Worm (Caenorhabditis elegans): ENCODE measurements around the gene sir-2.3.

sir-2.3 gene

ce11 chrX:13358573-13358972 lies 27.1 kb downstream of the sir-2.3 start (continued):
- TF ChIP-seq jun-1 (tag; optimal IDR thresholded peaks at IDR 0.05) (no peak), snpc-1.2 (GFP tag; IDR thresholded peaks at IDR 0.05) (no peak), ama-1 (optimal IDR thresholded peaks at IDR 0.05) (no peak), set-16 (GFP tag; IDR thresholded peaks at IDR 0.05) (peak; percentile 21; the same call in 1 of the 2 replicates), F44E2.7 (GFP tag; IDR thresholded peaks at IDR 0.05) (no peak), mes-2 (tag; optimal IDR thresholded peaks at IDR 0.05; ENCODE audit: poor library complexity, severe bottlenecking) (peak; percentile 23), T26A8.4 (GFP tag; IDR thresholded peaks at IDR 0.05) (peak; percentile 68), ceh-62 (tag; optimal IDR thresholded peaks at IDR 0.05) (no peak), F37D6.2 (tag; optimal IDR thresholded peaks at IDR 0.05) (no peak), ZK337.2 (GFP tag; IDR thresholded peaks at IDR 0.05) (no peak), nhr-25 (tag; optimal IDR thresholded peaks at IDR 0.05; ENCODE audit: borderline replicate concordance, insufficient read depth) (peak; percentile 80), aly-2 (tag; optimal IDR thresholded peaks at IDR 0.05) (no peak), ztf-11 (tag; optimal IDR thresholded peaks at IDR 0.05) (no peak), lin-1 (GFP tag; IDR thresholded peaks at IDR 0.05) (peak; percentile 76), skn-1 (tag; optimal IDR thresholded peaks at IDR 0.05) (no peak), daf-12 (tag; optimal IDR thresholded peaks at IDR 0.05) (no peak), nhr-77 (tag; optimal IDR thresholded peaks at IDR 0.05) (peak; percentile 76), egl-43 (GFP tag; IDR thresholded peaks at IDR 0.05) (0 out of 2 replicates have a peak, but pooled peaks have one; percentile 36), spr-3 (GFP tag; optimal IDR thresholded peaks at IDR 0.05) (no peak), mdt-29 (GFP tag; IDR thresholded peaks at IDR 0.05) (no peak), hlh-30 (tag; optimal IDR thresholded peaks at IDR 0.05; ENCODE audit: insufficient read depth) (peak; percentile 98), nhr-28 (tag; optimal IDR thresholded peaks at IDR 0.05) (peak; percentile 91), lir-3 (tag; optimal IDR thresholded peaks at IDR 0.05) (no peak), hif-1 (tag; optimal IDR thresholded peaks at IDR 0.05) (peak; percentile 53 to 96), madf-5 (GFP tag; IDR thresholded peaks at IDR 0.05) (no peak), nhr-11 (tag; optimal IDR thresholded peaks at IDR 0.05) (peak; percentile 95), ZK546.5 (tag; optimal IDR thresholded peaks at IDR 0.05) (no peak), ceh-20 (GFP tag; IDR thresholded peaks at IDR 0.05) (0 out of 2 replicates have a peak, but pooled peaks have one; percentile 16), daf-19 (GFP tag; conservative IDR thresholded peaks at IDR 0.05) (no peak), F26F4.8 (GFP tag; conservative IDR thresholded peaks at IDR 0.05) (no peak), mdl-1 (tag; optimal IDR thresholded peaks at IDR 0.05) (peak; percentile 77 to 94), Y105C5A.15 (GFP tag; IDR thresholded peaks at IDR 0.05) (no peak), cey-2 (tag; optimal IDR thresholded peaks at IDR 0.05; ENCODE audit: borderline replicate concordance, insufficient read depth) (peak; percentile 14), egl-27 (tag; optimal IDR thresholded peaks at IDR 0.05) (peak; percentile 77), nhr-6 (tag; optimal IDR thresholded peaks at IDR 0.05) (peak; percentile 78), ceh-82 (tag; optimal IDR thresholded peaks at IDR 0.05) (no peak), snpc-4 (tag; optimal IDR thresholded peaks at IDR 0.05) (no peak), Y5F2A.4 (GFP tag; optimal IDR thresholded peaks at IDR 0.05) (no peak), lin-15B (tag; optimal IDR thresholded peaks at IDR 0.05) (no peak), attf-4 (tag; optimal IDR thresholded peaks at IDR 0.05) (no peak), ctbp-1 (GFP tag; IDR thresholded peaks at IDR 0.05) (no peak), lin-29 (GFP tag; IDR thresholded peaks at IDR 0.05) (no peak), nhr-41 (GFP tag; IDR thresholded peaks at IDR 0.05) (no peak), T20F7.1 (GFP tag; optimal IDR thresholded peaks at IDR 0.05) (no peak), gei-8 (GFP tag; optimal IDR thresholded peaks at IDR 0.05) (peak; percentile 89), ztf-7 (tag; optimal IDR thresholded peaks at IDR 0.05) (peak; percentile 49), vab-7 (GFP tag; IDR thresholded peaks at IDR 0.05) (no peak), nhr-111 (GFP tag; optimal IDR thresholded peaks at IDR 0.05) (no peak), hlh-11 (tag; optimal IDR thresholded peaks at IDR 0.05) (peak; percentile 95), lin-13 (GFP tag; optimal IDR thresholded peaks at IDR 0.05) (no peak), zfp-2 (tag; optimal IDR thresholded peaks at IDR 0.05) (no peak), unc-39 (tag; optimal IDR thresholded peaks at IDR 0.05) (no peak)

All from whole organism, L4 larva.